Worm (Caenorhabditis elegans) whole organism, L2 larva: ENCODE data around the gene F52E1.9.

ENCODE experiments used
- F13H6.1 ChIP-seq: sonication (generic microtip); optimal IDR thresholded peaks from 2 replicates; lab custom pipeline; 2016; ENCODE audit warnings: missing genetic modification characterization, missing compliant biosample characterization
- R02D3.7 ChIP-seq: fragments of 150-350 bp; optimal IDR thresholded peaks from 2 replicates; lab custom pipeline; 2014; ENCODE audit warnings: missing biosample characterization, missing genetic modification characterization
- Y55F3AM.14 ChIP-seq: fragments of 200-800 bp; sonication (Bioruptor generic); optimal IDR thresholded peaks from 2 replicates; lab custom pipeline; 2018; ENCODE audit warnings: mild to moderate bottlenecking, missing genetic modification characterization, missing compliant biosample characterization
- ZK546.5 ChIP-seq: sonication (generic microtip); optimal IDR thresholded peaks from 2 replicates; lab custom pipeline; 2017; ENCODE audit warnings: missing biosample characterization, missing genetic modification characterization
- alr-1 ChIP-seq: fragments of 150-350 bp; optimal IDR thresholded peaks from 2 replicates; lab custom pipeline; 2014; ENCODE audit warnings: missing biosample characterization, missing genetic modification characterization
- aly-2 ChIP-seq: fragments of 150-350 bp; optimal IDR thresholded peaks from 2 replicates; lab custom pipeline; 2014; ENCODE audit warnings: missing biosample characterization, missing genetic modification characterization
- ama-1 ChIP-seq: fragments of 150-350 bp; optimal IDR thresholded peaks from 2 replicates; lab custom pipeline; 2018; ENCODE audit warnings: inconsistent platforms
- blmp-1 ChIP-seq: sonication (generic microtip); optimal IDR thresholded peaks from 2 replicates; lab custom pipeline; 2017; ENCODE audit warnings: missing genetic modification characterization, mild to moderate bottlenecking, missing compliant biosample characterization, antibody characterized with exemption, moderate library complexity; ENCODE audit not compliant: insufficient read depth
- ceh-16 ChIP-seq: fragments of 150-350 bp; optimal IDR thresholded peaks from 2 replicates; lab custom pipeline; 2014; ENCODE audit warnings: missing biosample characterization, missing genetic modification characterization
- ceh-82 ChIP-seq: fragments of 150-350 bp; optimal IDR thresholded peaks from 2 replicates; lab custom pipeline; 2014; ENCODE audit warnings: missing biosample characterization, missing genetic modification characterization
- crh-2 ChIP-seq: sonication (generic microtip); optimal IDR thresholded peaks from 2 replicates; lab custom pipeline; 2017; ENCODE audit warnings: missing biosample characterization, missing genetic modification characterization
- egl-27 ChIP-seq: sonication (generic microtip); optimal IDR thresholded peaks from 3 replicates; lab custom pipeline; 2017; ENCODE audit warnings: missing biosample characterization, missing genetic modification reagents, missing genetic modification characterization
- elt-1 ChIP-seq: fragments of 150-350 bp; optimal IDR thresholded peaks from 2 replicates; lab custom pipeline; 2014; ENCODE audit warnings: missing biosample characterization, missing genetic modification characterization
- elt-3 ChIP-seq: sonication (generic microtip); optimal IDR thresholded peaks from 2 replicates; lab custom pipeline; 2017; ENCODE audit warnings: missing biosample characterization, missing genetic modification characterization
- fos-1 ChIP-seq: fragments of 150-350 bp; optimal IDR thresholded peaks from 2 replicates; lab custom pipeline; 2014; ENCODE audit warnings: missing biosample characterization, missing genetic modification characterization
- gmeb-1 ChIP-seq: fragments of 150-350 bp; optimal IDR thresholded peaks from 2 replicates; lab custom pipeline; 2014; ENCODE audit warnings: missing biosample characterization, missing genetic modification characterization
- lin-11 ChIP-seq: fragments of 150-350 bp; sonication (generic microtip); optimal IDR thresholded peaks from 2 replicates; lab custom pipeline; 2014; ENCODE audit warnings: missing biosample characterization, missing genetic modification characterization, inconsistent platforms, mixed read lengths
- lin-13 ChIP-seq: fragments of 150-350 bp; optimal IDR thresholded peaks from 2 replicates; lab custom pipeline; 2014; ENCODE audit warnings: missing biosample characterization, missing genetic modification reagents, missing genetic modification characterization
- lin-39 ChIP-seq: fragments of 150-350 bp; optimal IDR thresholded peaks from 2 replicates; lab custom pipeline; 2014; ENCODE audit warnings: missing biosample characterization, missing genetic modification reagents, missing genetic modification characterization
- lsy-2 ChIP-seq, 2 experiments: fragments of 150-350 bp in 1 of 2; sonication (generic microtip) in 1 of 2; optimal IDR thresholded peaks; 2 replicates each; lab custom pipeline; 2014 to 2017; ENCODE audit warnings: missing biosample characterization in 2 of 2, missing genetic modification characterization in 2 of 2
- mab-5 ChIP-seq: fragments of 150-350 bp; optimal IDR thresholded peaks from 2 replicates; lab custom pipeline; 2014; ENCODE audit warnings: missing biosample characterization, missing genetic modification characterization
- mdl-1 ChIP-seq, 2 experiments: fragments of 150-350 bp in 1 of 2; sonication (generic microtip) in 1 of 2; optimal IDR thresholded peaks; 2 replicates each; lab custom pipeline; 2017; ENCODE audit warnings: missing biosample characterization in 2 of 2, missing genetic modification characterization in 2 of 2
- nhr-10 ChIP-seq: sonication (generic microtip); optimal IDR thresholded peaks from 2 replicates; lab custom pipeline; 2017; ENCODE audit warnings: missing biosample characterization, missing genetic modification characterization
- nhr-12 ChIP-seq: fragments of 150-350 bp; optimal IDR thresholded peaks from 2 replicates; lab custom pipeline; 2014; ENCODE audit warnings: missing biosample characterization, missing genetic modification characterization
- nhr-129 ChIP-seq: fragments of 150-350 bp; optimal IDR thresholded peaks from 2 replicates; lab custom pipeline; 2014; ENCODE audit warnings: missing biosample characterization, missing genetic modification characterization
- nhr-21 ChIP-seq: fragments of 150-350 bp; optimal IDR thresholded peaks from 2 replicates; lab custom pipeline; 2014; ENCODE audit warnings: missing biosample characterization, missing genetic modification characterization
- nhr-23 ChIP-seq: fragments of 150-350 bp; optimal IDR thresholded peaks from 2 replicates; lab custom pipeline; 2014; ENCODE audit warnings: missing biosample characterization, missing genetic modification reagents, missing genetic modification characterization
- nhr-237 ChIP-seq: fragments of 150-350 bp; optimal IDR thresholded peaks from 2 replicates; lab custom pipeline; 2014; ENCODE audit warnings: missing biosample characterization, missing genetic modification characterization
- nhr-25 ChIP-seq: fragments of 150-350 bp; sonication (generic microtip); optimal IDR thresholded peaks from 3 replicates; lab custom pipeline; 2014; ENCODE audit warnings: missing biosample characterization, missing genetic modification characterization
- nhr-6 ChIP-seq: fragments of 150-350 bp; optimal IDR thresholded peaks from 2 replicates; lab custom pipeline; 2014; ENCODE audit warnings: missing biosample characterization, missing genetic modification characterization
- nhr-77 ChIP-seq: fragments of 150-350 bp; optimal IDR thresholded peaks from 2 replicates; lab custom pipeline; 2014; ENCODE audit warnings: missing biosample characterization, missing genetic modification characterization
- sem-4 ChIP-seq: fragments of 150-350 bp; optimal IDR thresholded peaks from 2 replicates; lab custom pipeline; 2014; ENCODE audit warnings: missing biosample characterization, missing genetic modification reagents, missing genetic modification characterization
- skn-1 ChIP-seq: sonication (generic microtip); optimal IDR thresholded peaks from 2 replicates; lab custom pipeline; 2017; ENCODE audit warnings: missing biosample characterization, missing genetic modification characterization
- sma-3 ChIP-seq: sonication (generic microtip); optimal IDR thresholded peaks from 2 replicates; lab custom pipeline; 2016; ENCODE audit warnings: missing genetic modification reagents, missing genetic modification characterization, missing compliant biosample characterization
- sma-9 ChIP-seq, 2 experiments: fragments of 150-350 bp in 1 of 2; sonication (generic microtip) in 1 of 2; optimal IDR thresholded peaks; 2 replicates each; lab custom pipeline; 2014 to 2016; ENCODE audit warnings: missing genetic modification characterization in 2 of 2, mild to moderate bottlenecking in 1 of 2, missing biosample characterization in 1 of 2, missing compliant biosample characterization in 1 of 2, missing genetic modification reagents in 1 of 2, moderate library complexity in 1 of 2
- snpc-4 ChIP-seq: fragments of 150-350 bp; optimal IDR thresholded peaks from 2 replicates; lab custom pipeline; 2014; ENCODE audit warnings: missing biosample characterization, missing genetic modification characterization
- unc-39 ChIP-seq: fragments of 150-350 bp; optimal IDR thresholded peaks from 2 replicates; lab custom pipeline; 2014; ENCODE audit warnings: missing biosample characterization, missing genetic modification characterization
- unc-55 ChIP-seq: fragments of 150-350 bp; sonication (generic microtip); optimal IDR thresholded peaks from 3 replicates; lab custom pipeline; 2014; ENCODE audit warnings: missing biosample characterization, missing genetic modification reagents, missing genetic modification characterization
- unc-62 ChIP-seq: fragments of 150-350 bp; optimal IDR thresholded peaks from 2 replicates; lab custom pipeline; 2014; ENCODE audit warnings: missing biosample characterization, missing genetic modification reagents, missing genetic modification characterization
- zag-1 ChIP-seq: fragments of 150-350 bp; optimal IDR thresholded peaks from 2 replicates; lab custom pipeline; 2014; ENCODE audit warnings: missing biosample characterization, missing genetic modification characterization
- ztf-1 ChIP-seq: fragments of 200-800 bp; sonication (Bioruptor generic); conservative IDR thresholded peaks from 2 replicates; pipeline ENCODE4 v1.3.6; 2022; ENCODE audit warnings: missing genetic modification characterization, missing compliant biosample characterization
- ztf-11 ChIP-seq: sonication (generic microtip); optimal IDR thresholded peaks from 2 replicates; lab custom pipeline; 2017; ENCODE audit warnings: missing biosample characterization, missing genetic modification characterization
- ztf-4 ChIP-seq: fragments of 150-350 bp; optimal IDR thresholded peaks from 2 replicates; lab custom pipeline; 2014; ENCODE audit warnings: missing biosample characterization, missing genetic modification characterization

Gene F52E1.9

ce11 chrV:8348959-8349389 lies 53.5 kb downstream of the F52E1.9 start:
- no peak for TF ChIP-seq ztf-1 (GFP tag; lab: Robert Waterston, UW)
- peak; percentile 89 for TF ChIP-seq crh-2 (tag; lab: Kevin White, UChicago)
- TF ChIP-seq aly-2 (tag; lab: Kevin White, UChicago), result no peak
- TF ChIP-seq Y55F3AM.14, result peak; percentile 73
- peak; percentile 30 for TF ChIP-seq unc-62 (GFP tag; lab: Kevin White, UChicago)
- TF ChIP-seq nhr-12, result no peak
- peak in 1 of 2 experiments; percentile 27 for TF ChIP-seq mdl-1 (tag; optimal IDR thresholded peaks at IDR 0.05; lab: Kevin White, UChicago)
- peak; percentile 64 for TF ChIP-seq nhr-129 (tag; lab: Kevin White, UChicago)
- TF ChIP-seq nhr-10 (tag; lab: Kevin White, UChicago), result peak; percentile 56
- TF ChIP-seq lin-11 (tag; lab: Kevin White, UChicago), result no peak
- peak; percentile 56 to 82 for TF ChIP-seq lsy-2 (tag; optimal IDR thresholded peaks at IDR 0.05; lab: Kevin White, UChicago)
- TF ChIP-seq unc-55 (GFP tag; lab: Kevin White, UChicago), result peak; percentile 77
- TF ChIP-seq nhr-77 (tag; lab: Kevin White, UChicago), result no peak
- TF ChIP-seq alr-1 (tag; lab: Kevin White, UChicago), result no peak
- no peak for TF ChIP-seq elt-3 (tag; lab: Kevin White, UChicago)
- TF ChIP-seq ztf-11 (tag; lab: Kevin White, UChicago), result no peak
- no peak for TF ChIP-seq skn-1
- peak; percentile 75 for TF ChIP-seq lin-13 (GFP tag; lab: Kevin White, UChicago)
- TF ChIP-seq ceh-82 (tag; lab: Kevin White, UChicago), result no peak
- TF ChIP-seq R02D3.7, result peak; percentile 36
- peak; percentile 29 for TF ChIP-seq sem-4 (tag; lab: Kevin White, UChicago)
- peak; percentile 69 for TF ChIP-seq nhr-237 (tag; lab: Kevin White, UChicago)
- peak; percentile 74 for TF ChIP-seq egl-27
- TF ChIP-seq ZK546.5, result peak; percentile 13
- TF ChIP-seq fos-1, result peak; percentile 84
- TF ChIP-seq nhr-25 (tag; lab: Kevin White, UChicago), result peak; percentile 56
- peak; percentile 94 for TF ChIP-seq sma-3 (GFP tag; lab: Kevin White, UChicago)
- TF ChIP-seq ceh-16 (tag; lab: Kevin White, UChicago), result peak; percentile 47
- no peak for TF ChIP-seq nhr-23
- TF ChIP-seq F13H6.1 (tag; lab: Kevin White, UChicago), result peak; percentile 89
- peak; percentile 46 for TF ChIP-seq zag-1 (tag; lab: Kevin White, UChicago)
- TF ChIP-seq gmeb-1 (tag; lab: Kevin White, UChicago), result peak; percentile 88
- TF ChIP-seq ztf-4, result peak; percentile 62
- TF ChIP-seq mab-5 (tag; lab: Kevin White, UChicago), result peak; percentile 47
- TF ChIP-seq unc-39 (tag; lab: Kevin White, UChicago), result no peak
- TF ChIP-seq elt-1 (tag; lab: Kevin White, UChicago), result no peak
- peak; percentile 99 for TF ChIP-seq snpc-4 (tag; lab: Kevin White, UChicago)
- TF ChIP-seq nhr-21 (tag; lab: Kevin White, UChicago), result peak; percentile 77
- no peak for TF ChIP-seq lin-39 (tag; lab: Kevin White, UChicago)
- peak; percentile 98 for TF ChIP-seq ama-1 (lab: Kevin White, UChicago)
- peak; percentile 97 for TF ChIP-seq sma-9 (GFP tag; optimal IDR thresholded peaks at IDR 0.05; lab: Kevin White, UChicago)
- no peak for TF ChIP-seq sma-9 (tag; optimal IDR thresholded peaks at IDR 0.05; lab: Kevin White, UChicago)
- TF ChIP-seq nhr-6 (tag; lab: Kevin White, UChicago), result peak; percentile 51
- peak; percentile 21 for TF ChIP-seq blmp-1 (tag; lab: Kevin White, UChicago)
